Fruit fly (Drosophila melanogaster) whole organism, pupa: ENCODE results near the gene CG12321.

ENCODE experiments used
- CG10348 ChIP-seq: fragments of 200-800 bp; sonication (Bioruptor generic); IDR thresholded peaks from 2 replicates; pipeline ENCODE4 v1.3.6; 2022; ENCODE audit warnings: missing biosample characterization, missing genetic modification characterization
- CG12605 ChIP-seq: fragments of 200-800 bp; sonication (Bioruptor generic); IDR thresholded peaks from 2 replicates; pipeline ENCODE4 v1.3.6; 2022; ENCODE audit warnings: missing biosample characterization, missing genetic modification characterization
- CG13204 ChIP-seq: fragments of 200-800 bp; sonication (Bioruptor generic); optimal IDR thresholded peaks from 2 replicates; lab custom pipeline; 2018; ENCODE audit warnings: missing biosample characterization, mild to moderate bottlenecking, missing genetic modification characterization, moderate library complexity
- CG14655 ChIP-seq: fragments of 200-800 bp; sonication (Bioruptor generic); optimal IDR thresholded peaks from 3 replicates; lab custom pipeline; 2017; ENCODE audit warnings: mild to moderate bottlenecking, missing biosample characterization, missing genetic modification reagents, missing genetic modification characterization
- CG15710 ChIP-seq: fragments of 200-800 bp; sonication (Bioruptor generic); optimal IDR thresholded peaks from 2 replicates; lab custom pipeline; 2018; ENCODE audit warnings: missing biosample characterization, mild to moderate bottlenecking, missing genetic modification characterization, moderate library complexity
- CG17806 ChIP-seq: fragments of 200-800 bp; sonication (Bioruptor generic); optimal IDR thresholded peaks from 2 replicates; lab custom pipeline; 2018; ENCODE audit warnings: missing biosample characterization, mild to moderate bottlenecking, missing genetic modification characterization, moderate library complexity
- CG32121 ChIP-seq: fragments of 200-800 bp; sonication (Bioruptor generic); IDR thresholded peaks from 2 replicates; pipeline ENCODE4 v1.3.6; 2022; ENCODE audit warnings: missing biosample characterization, missing genetic modification characterization
- CG34367 ChIP-seq: fragments of 200-800 bp; sonication (Bioruptor generic); optimal IDR thresholded peaks from 2 replicates; lab custom pipeline; 2018; ENCODE audit warnings: missing biosample characterization, mild to moderate bottlenecking, missing genetic modification characterization
- CG4496 ChIP-seq: fragments of 200-800 bp; sonication (Bioruptor generic); IDR thresholded peaks from 3 replicates; pipeline ENCODE4 v1.3.6; 2022; ENCODE audit warnings: missing biosample characterization, missing genetic modification characterization
- CG8159 ChIP-seq: fragments of 200-800 bp; sonication (Bioruptor generic); optimal IDR thresholded peaks from 3 replicates; lab custom pipeline; 2018; ENCODE audit warnings: missing biosample characterization, mild to moderate bottlenecking, missing genetic modification characterization, moderate library complexity
- CG8301 ChIP-seq: fragments of 200-800 bp; sonication (Bioruptor generic); optimal IDR thresholded peaks from 2 replicates; lab custom pipeline; 2018; ENCODE audit warnings: missing biosample characterization, mild to moderate bottlenecking, missing genetic modification characterization
- CG9948 ChIP-seq: fragments of 200-800 bp; sonication (Bioruptor generic); optimal IDR thresholded peaks from 2 replicates; lab custom pipeline; 2018; ENCODE audit warnings: missing biosample characterization, mild to moderate bottlenecking, missing genetic modification characterization, moderate library complexity
- D1 ChIP-seq: fragments of 200-800 bp; sonication (Bioruptor generic); optimal IDR thresholded peaks from 2 replicates; lab custom pipeline; 2018; ENCODE audit warnings: missing biosample characterization, mild to moderate bottlenecking, missing genetic modification characterization, moderate library complexity
- EcR ChIP-seq: fragments of 200-800 bp; sonication (Bioruptor generic); optimal IDR thresholded peaks from 3 replicates; lab custom pipeline; 2019; ENCODE audit warnings: missing biosample characterization, missing genetic modification characterization, mild to moderate bottlenecking, moderate library complexity, missing genetic modification reagents
- Ets98B ChIP-seq: fragments of 200-800 bp; sonication (Bioruptor generic); IDR thresholded peaks from 2 replicates; pipeline ENCODE4 v1.3.6; 2022; ENCODE audit warnings: missing biosample characterization, missing genetic modification characterization
- Pif1A ChIP-seq: fragments of 200-800 bp; sonication (Bioruptor generic); optimal IDR thresholded peaks from 3 replicates; lab custom pipeline; 2016; ENCODE audit warnings: missing biosample characterization, missing genetic modification characterization
- Pif1B ChIP-seq: fragments of 200-800 bp; sonication (Bioruptor generic); optimal IDR thresholded peaks from 3 replicates; lab custom pipeline; 2016; ENCODE audit warnings: missing biosample characterization, missing genetic modification characterization
- Snoo ChIP-seq: fragments of 200-800 bp; sonication (Bioruptor generic); optimal IDR thresholded peaks from 3 replicates; lab custom pipeline; 2017; ENCODE audit warnings: missing biosample characterization, mild to moderate bottlenecking, missing genetic modification characterization, inconsistent platforms
- fd96Ca ChIP-seq: fragments of 200-800 bp; sonication (Bioruptor generic); IDR thresholded peaks from 3 replicates; pipeline ENCODE4 v1.3.6; 2022; ENCODE audit warnings: missing biosample characterization, missing genetic modification characterization
- gl ChIP-seq: fragments of 200-800 bp; sonication (Bioruptor generic); optimal IDR thresholded peaks from 2 replicates; lab custom pipeline; 2018; ENCODE audit warnings: missing biosample characterization, mild to moderate bottlenecking, missing genetic modification characterization
- rn ChIP-seq: fragments of 200-800 bp; sonication (Bioruptor generic); IDR thresholded peaks from 2 replicates; pipeline ENCODE4 v1.3.6; 2022; ENCODE audit warnings: missing biosample characterization, missing genetic modification characterization

The CG12321 gene

DNA sequence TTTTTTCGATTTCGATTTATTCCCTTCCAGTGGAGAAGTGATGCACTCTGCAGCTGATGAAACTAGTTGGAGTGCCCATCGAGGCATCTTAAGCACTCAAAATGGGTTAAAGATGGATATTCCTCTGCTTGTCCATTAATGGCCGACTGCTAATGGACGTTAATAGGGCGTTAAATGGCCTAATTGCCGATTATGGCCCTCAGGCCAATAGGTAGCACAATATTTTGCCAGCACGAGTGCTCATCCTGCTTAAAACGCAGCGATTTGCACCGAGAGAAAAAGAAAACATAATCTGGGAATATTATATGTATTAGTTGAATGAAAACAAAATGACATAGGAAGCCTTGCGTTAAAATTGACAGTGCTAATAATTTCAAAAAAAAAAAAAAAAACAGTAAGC, 20.0 kb upstream of the CG12321 start, which contains the start of gene CG44158:
Gene CG44158 (plus strand): TSS at position 301 of the 400 bp plus-strand sequence.
- TF ChIP-seq CG4496 (GFP tag; lab: Robert Waterston, UW) (no peak), D1 (tag; lab: Kevin White, UChicago) (no peak), rn (GFP tag; lab: Robert Waterston, UW) (no peak), Snoo (tag; lab: Kevin White, UChicago) (no peak), Pif1A (GFP tag; lab: Kevin White, UChicago) (no peak), CG34367 (tag; lab: Kevin White, UChicago) (no peak)

DNA sequence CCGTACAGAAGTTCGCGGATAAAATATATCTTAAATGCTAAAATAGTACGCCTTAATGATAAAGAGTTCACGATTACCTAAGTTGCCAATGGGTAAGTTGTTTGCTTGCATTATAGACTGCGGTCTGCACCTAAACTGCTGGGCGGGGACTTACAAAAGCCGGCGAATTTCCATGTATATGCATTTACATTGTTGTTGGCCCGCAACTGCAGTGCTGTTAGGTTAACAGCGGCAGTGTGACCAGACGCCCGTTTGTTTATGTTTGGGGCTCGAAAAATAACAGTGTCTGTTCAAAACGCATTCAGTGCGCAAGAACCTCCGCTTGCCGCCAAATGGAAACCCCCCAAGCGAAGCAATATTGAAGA, 11.4 kb upstream of the CG12321 start:
- TF ChIP-seq CG8159 (tag; lab: Kevin White, UChicago) (no peak), Snoo (tag; lab: Kevin White, UChicago) (no peak), CG15710 (tag; lab: Kevin White, UChicago) (no peak), CG14655 (no peak), CG8301 (tag; lab: Kevin White, UChicago) (no peak), CG12605 (no peak), Ets98B (GFP tag; lab: Robert Waterston, UW) (no peak), CG34367 (tag; lab: Kevin White, UChicago) (no peak), CG32121 (GFP tag; lab: Robert Waterston, UW) (no peak), CG17806 (no peak), fd96Ca (GFP tag; lab: Robert Waterston, UW) (no peak), Pif1B (GFP tag; lab: Kevin White, UChicago) (no peak), gl (tag; lab: Kevin White, UChicago) (no peak), Pif1A (GFP tag; lab: Kevin White, UChicago) (no peak), EcR (GFP tag; lab: Kevin White, UChicago) (no peak)

DNA sequence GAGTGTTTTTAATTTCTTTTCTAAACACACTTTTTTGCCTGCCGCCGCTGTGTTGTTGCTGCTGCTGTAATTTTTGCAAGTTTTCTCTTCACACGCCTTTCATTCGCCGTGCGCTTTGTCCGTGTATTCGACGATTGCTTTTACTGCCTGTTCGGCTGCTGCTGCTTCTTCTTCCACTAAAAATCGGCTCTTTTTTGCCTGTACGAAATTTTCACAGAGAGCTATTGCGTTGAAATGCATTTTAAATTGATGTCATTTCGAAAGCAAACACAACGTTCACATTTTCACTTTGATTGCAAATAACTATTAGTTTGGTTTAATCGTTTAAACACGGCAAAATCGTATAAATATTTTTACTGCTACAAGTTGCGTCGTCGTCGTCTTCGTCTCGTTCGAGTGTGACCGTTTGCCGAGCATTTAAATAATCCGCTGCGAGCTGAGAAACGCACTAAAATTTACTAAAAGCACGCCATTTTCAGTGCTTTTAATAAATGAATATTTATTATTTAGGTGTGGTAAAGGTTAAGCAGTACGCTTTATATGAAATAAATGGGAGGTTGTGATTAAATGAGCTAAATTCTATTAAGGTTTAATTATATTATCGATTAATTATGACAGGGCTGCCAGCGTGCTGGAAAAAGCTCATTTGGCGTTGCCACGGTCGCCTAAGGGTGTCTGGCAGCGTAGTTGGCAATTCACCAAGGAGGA, 10.8 kb upstream of the CG12321 start, which contains the start of the genes Ssdp and CG7985:
Gene Ssdp (minus strand): TSS at position 419 of the 708 bp plus-strand sequence.
Gene CG7985 (plus strand): TSS at position 681 of the 708 bp plus-strand sequence.
- TF ChIP-seq CG32121 (GFP tag; lab: Robert Waterston, UW) (no peak), CG10348 (GFP tag; lab: Robert Waterston, UW) (no peak), CG4496 (GFP tag; lab: Robert Waterston, UW) (no peak), EcR (GFP tag; lab: Kevin White, UChicago) (no peak), CG9948 (no peak), Pif1A (GFP tag; lab: Kevin White, UChicago) (no peak), CG12605 (no peak), CG15710 (tag; lab: Kevin White, UChicago) (no peak), gl (tag; lab: Kevin White, UChicago) (no peak), Snoo (tag; lab: Kevin White, UChicago) (no peak), fd96Ca (GFP tag; lab: Robert Waterston, UW) (no peak), D1 (tag; lab: Kevin White, UChicago) (no peak), CG17806 (no peak), Pif1B (GFP tag; lab: Kevin White, UChicago) (no peak)

DNA sequence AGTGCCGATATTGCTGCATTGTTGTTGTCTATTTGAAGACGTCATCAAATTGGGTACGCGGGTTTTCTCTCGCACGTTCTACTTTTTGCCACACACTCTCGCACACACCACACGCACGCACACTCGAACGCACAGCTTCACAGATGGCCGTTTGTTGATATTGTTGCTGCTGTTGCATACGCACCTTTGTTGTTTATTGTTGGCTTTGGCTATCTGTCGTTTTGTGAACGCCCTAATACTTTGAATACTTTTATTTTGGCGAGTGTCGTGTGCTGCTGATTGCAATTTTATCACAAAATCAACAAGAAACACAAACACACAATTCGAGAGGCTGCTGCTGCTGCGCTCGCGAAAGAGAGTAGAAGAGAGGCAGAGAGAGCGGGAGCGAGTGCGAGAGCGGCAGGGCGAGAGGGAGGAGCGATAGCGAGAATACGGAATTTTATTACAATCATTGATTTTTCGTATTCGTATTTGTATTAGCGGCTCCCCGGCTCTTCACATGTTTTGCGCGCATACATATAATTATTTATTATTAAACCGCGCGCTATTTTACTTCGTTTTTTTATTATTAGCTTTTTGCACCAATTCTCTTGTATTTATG, 10.1 kb upstream of the CG12321 start:
- TF ChIP-seq CG8301 (tag; lab: Kevin White, UChicago) (peak; percentile 9), gl (tag; lab: Kevin White, UChicago) (peak; percentile 54), CG32121 (GFP tag; lab: Robert Waterston, UW) (no peak), fd96Ca (GFP tag; lab: Robert Waterston, UW) (no peak), Pif1A (GFP tag; lab: Kevin White, UChicago) (peak; percentile 31), Pif1B (GFP tag; lab: Kevin White, UChicago) (peak; percentile 47), EcR (GFP tag; lab: Kevin White, UChicago) (no peak), Snoo (tag; lab: Kevin White, UChicago) (peak; percentile 35), CG13204 (peak; percentile 23)
- TF ChIP-seq, all 21 proteins: peak for 6

DNA sequence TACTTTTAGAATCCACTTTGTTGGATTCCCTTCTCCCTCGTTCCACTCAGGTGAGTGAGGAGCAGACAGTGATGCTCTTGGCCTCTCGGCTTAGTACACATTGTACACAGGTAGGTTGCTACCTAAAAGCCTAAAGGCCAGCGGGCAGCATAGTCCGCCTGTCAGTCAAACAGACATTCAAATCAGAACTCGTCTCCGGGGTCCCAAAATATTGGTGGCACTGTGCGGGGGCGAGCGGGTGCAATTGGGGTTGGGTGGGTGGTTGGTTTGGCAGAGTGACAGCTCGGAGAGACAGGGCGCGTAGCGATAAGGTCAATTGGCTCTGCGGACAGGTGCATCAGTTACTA, 9.3 kb upstream of the CG12321 start:
- TF ChIP-seq CG4496 (GFP tag; lab: Robert Waterston, UW) (no peak), CG13204 (no peak), Ets98B (GFP tag; lab: Robert Waterston, UW) (no peak), CG8301 (tag; lab: Kevin White, UChicago) (no peak), CG12605 (no peak), CG17806 (no peak), Pif1A (GFP tag; lab: Kevin White, UChicago) (no peak), Pif1B (GFP tag; lab: Kevin White, UChicago) (no peak), CG8159 (tag; lab: Kevin White, UChicago) (no peak), gl (tag; lab: Kevin White, UChicago) (no peak), CG10348 (GFP tag; lab: Robert Waterston, UW) (no peak), CG9948 (no peak), EcR (GFP tag; lab: Kevin White, UChicago) (no peak), Snoo (tag; lab: Kevin White, UChicago) (no peak), CG14655 (no peak), D1 (tag; lab: Kevin White, UChicago) (no peak), CG15710 (tag; lab: Kevin White, UChicago) (no peak)
